Worm (Caenorhabditis elegans): ENCODE measurements around the gene pgm-2.

- no peak for TF ChIP-seq tbx-7 (tag; optimal IDR thresholded peaks at IDR 0.05)
- TF ChIP-seq nhr-11 (tag; optimal IDR thresholded peaks at IDR 0.05), result no peak
- TF ChIP-seq pha-4 (tag; optimal IDR thresholded peaks at IDR 0.05), result no peak
- no peak for TF ChIP-seq elt-2 (tag; optimal IDR thresholded peaks at IDR 0.05)
- TF ChIP-seq fkh-6 (tag; optimal IDR thresholded peaks at IDR 0.05), result no peak
- TF ChIP-seq ttx-3 (tag; optimal IDR thresholded peaks at IDR 0.05), result no peak
- peak; percentile 1 for TF ChIP-seq unc-55 (GFP tag; optimal IDR thresholded peaks at IDR 0.05)
- no peak for TF ChIP-seq fkh-10 (GFP tag; optimal IDR thresholded peaks at IDR 0.05)
These were observed 41.0 kb upstream of the pgm-2 start for ce11 chrIII:13258163-13258562.
